Worm (Caenorhabditis elegans) whole organism, L4 larva: ENCODE measurements around the gene ZK930.6.
A peak's percentile ranks its signal among the peaks of the same experiment; 100 is the strongest.

Source experiments
- F10B5.3 ChIP-seq: sonication (generic microtip); optimal IDR thresholded peaks from 2 replicates; lab custom pipeline; 2016; ENCODE audit warnings: mild to moderate bottlenecking, missing genetic modification characterization, missing compliant biosample characterization
- F26F4.8 ChIP-seq: fragments of 200-800 bp; sonication (Bioruptor generic); conservative IDR thresholded peaks from 2 replicates; pipeline ENCODE4 v1.3.6; 2022; ENCODE audit warnings: missing genetic modification characterization, missing compliant biosample characterization
- F44E2.7 ChIP-seq: fragments of 200-800 bp; sonication (Bioruptor generic); IDR thresholded peaks from 2 replicates; pipeline ENCODE4 v2.1.2; 2022; ENCODE audit warnings: missing genetic modification characterization, missing compliant biosample characterization
- T26A8.4 ChIP-seq: fragments of 200-800 bp; sonication (Bioruptor generic); IDR thresholded peaks from 2 replicates; pipeline ENCODE4 v1.3.6; 2022; ENCODE audit warnings: missing genetic modification characterization, missing compliant biosample characterization
- Y105C5A.15 ChIP-seq: fragments of 200-800 bp; sonication (Bioruptor generic); IDR thresholded peaks from 2 replicates; pipeline ENCODE4 v1.3.6; 2022; ENCODE audit warnings: missing genetic modification characterization, missing compliant biosample characterization
- aha-1 ChIP-seq: fragments of 150-350 bp; peaks from one replicate; lab custom pipeline; 2014; ENCODE audit warnings: missing biosample characterization, missing genetic modification characterization
- ceh-44 ChIP-seq: fragments of 200-800 bp; sonication (Bioruptor generic); IDR thresholded peaks from 2 replicates; pipeline ENCODE4 v1.3.6; 2022; ENCODE audit warnings: missing genetic modification reagents, missing genetic modification characterization, missing compliant biosample characterization
- ceh-82 ChIP-seq: sonication (generic microtip); optimal IDR thresholded peaks from 2 replicates; lab custom pipeline; 2017; ENCODE audit warnings: missing biosample characterization, missing genetic modification characterization
- daf-12 ChIP-seq: fragments of 150-350 bp; optimal IDR thresholded peaks from 2 replicates; lab custom pipeline; 2014; ENCODE audit warnings: missing biosample characterization, missing genetic modification reagents, missing genetic modification characterization
- daf-19 ChIP-seq: fragments of 200-800 bp; sonication (Bioruptor generic); conservative IDR thresholded peaks from 2 replicates; pipeline ENCODE4 v1.3.6; 2022; ENCODE audit warnings: missing genetic modification characterization, missing compliant biosample characterization
- dmd-6 ChIP-seq: fragments of 200-800 bp; sonication (Bioruptor generic); IDR thresholded peaks from 2 replicates; pipeline ENCODE4 v1.3.6; 2022; ENCODE audit warnings: missing genetic modification reagents, missing genetic modification characterization, missing compliant biosample characterization
- dmd-9 ChIP-seq: fragments of 200-800 bp; sonication (Bioruptor generic); IDR thresholded peaks from 2 replicates; pipeline ENCODE4 v1.3.6; 2022; ENCODE audit warnings: missing genetic modification reagents, missing genetic modification characterization, missing compliant biosample characterization
- dpl-1 ChIP-seq: fragments of 150-350 bp; optimal IDR thresholded peaks from 2 replicates; lab custom pipeline; 2014; ENCODE audit warnings: missing biosample characterization, missing genetic modification reagents, missing genetic modification characterization
- fos-1 ChIP-seq: fragments of 150-350 bp; optimal IDR thresholded peaks from 2 replicates; lab custom pipeline; 2014; ENCODE audit warnings: missing biosample characterization, missing genetic modification characterization
- hlh-11 ChIP-seq: fragments of 200-800 bp; sonication (Bioruptor generic); optimal IDR thresholded peaks from 2 replicates; lab custom pipeline; 2018; ENCODE audit warnings: mild to moderate bottlenecking, missing genetic modification characterization, missing compliant biosample characterization
- hlh-30 ChIP-seq: sonication (generic microtip); optimal IDR thresholded peaks from 2 replicates; lab custom pipeline; 2017; ENCODE audit warnings: antibody characterized with exemption, mild to moderate bottlenecking, missing genetic modification characterization, missing compliant biosample characterization; ENCODE audit not compliant: insufficient read depth
- hmg-1.1 ChIP-seq: fragments of 200-800 bp; sonication (Bioruptor generic); IDR thresholded peaks from 2 replicates; pipeline ENCODE4 v1.3.6; 2022; ENCODE audit warnings: missing genetic modification reagents, missing genetic modification characterization, missing compliant biosample characterization
- lin-1 ChIP-seq: fragments of 200-800 bp; sonication (Bioruptor generic); IDR thresholded peaks from 2 replicates; pipeline ENCODE4 v1.3.6; 2022; ENCODE audit warnings: missing genetic modification reagents, missing genetic modification characterization, missing compliant biosample characterization
- lin-29 ChIP-seq: fragments of 200-800 bp; sonication (Bioruptor generic); IDR thresholded peaks from 2 replicates; pipeline ENCODE4 v1.3.6; 2022; ENCODE audit warnings: missing genetic modification reagents, missing genetic modification characterization, missing compliant biosample characterization
- lin-39 ChIP-seq: fragments of 150-350 bp; optimal IDR thresholded peaks from 2 replicates; lab custom pipeline; 2014; ENCODE audit warnings: missing biosample characterization, missing genetic modification reagents, missing genetic modification characterization
- lsy-2 ChIP-seq, 2 experiments: fragments of 150-350 bp in 1 of 2; sonication (generic microtip) in 1 of 2; optimal IDR thresholded peaks; 2 replicates each; lab custom pipeline; 2014 to 2017; ENCODE audit warnings: missing biosample characterization in 2 of 2, missing genetic modification characterization in 2 of 2
- mdt-29 ChIP-seq: fragments of 200-800 bp; sonication (Bioruptor generic); IDR thresholded peaks from 2 replicates; pipeline ENCODE4 v1.3.6; 2022; ENCODE audit warnings: missing genetic modification reagents, missing genetic modification characterization, missing compliant biosample characterization
- mxl-2 ChIP-seq: fragments of 200-800 bp; sonication (Bioruptor generic); conservative IDR thresholded peaks from 2 replicates; pipeline ENCODE4 v1.3.6; 2022; ENCODE audit warnings: missing genetic modification reagents, missing genetic modification characterization, missing compliant biosample characterization
- nhr-28 ChIP-seq: fragments of 150-350 bp; optimal IDR thresholded peaks from 2 replicates; lab custom pipeline; 2014; ENCODE audit warnings: missing biosample characterization, missing genetic modification characterization
- nhr-42 ChIP-seq: fragments of 200-800 bp; sonication (Bioruptor generic); IDR thresholded peaks from 2 replicates; pipeline ENCODE4 v1.3.6; 2022; ENCODE audit warnings: missing genetic modification characterization, missing compliant biosample characterization
- nhr-48 ChIP-seq: sonication (generic microtip); optimal IDR thresholded peaks from 2 replicates; lab custom pipeline; 2016; ENCODE audit warnings: mild to moderate bottlenecking, missing genetic modification characterization, missing compliant biosample characterization
- nhr-76 ChIP-seq: fragments of 150-350 bp; optimal IDR thresholded peaks from 2 replicates; lab custom pipeline; 2014; ENCODE audit warnings: missing biosample characterization, missing genetic modification characterization
- nhr-77 ChIP-seq: fragments of 150-350 bp; optimal IDR thresholded peaks from 2 replicates; lab custom pipeline; 2014; ENCODE audit warnings: missing biosample characterization, missing genetic modification characterization
- pha-4 ChIP-seq, 2 experiments: fragments of 150-350 bp in 1 of 2; fragments of 200-800 bp in 1 of 2; sonication (Bioruptor generic) in 1 of 2; IDR thresholded peaks in 1 of 2; optimal IDR thresholded peaks in 1 of 2; 2 replicates each; pipeline versions ENCODE4 v1.3.6 to Lab custom; 2014 to 2022; ENCODE audit warnings: missing genetic modification characterization in 2 of 2, missing genetic modification reagents in 2 of 2, missing biosample characterization in 1 of 2, missing compliant biosample characterization in 1 of 2
- pqm-1 ChIP-seq: sonication (generic microtip); optimal IDR thresholded peaks from 2 replicates; lab custom pipeline; 2017; ENCODE audit warnings: missing biosample characterization, missing genetic modification characterization
- rbr-2 ChIP-seq: sonication (generic microtip); optimal IDR thresholded peaks from 2 replicates; lab custom pipeline; 2016; ENCODE audit warnings: missing genotype, missing genetic modification characterization, missing compliant biosample characterization
- sdz-12 ChIP-seq: fragments of 200-800 bp; sonication (Bioruptor generic); optimal IDR thresholded peaks from 2 replicates; lab custom pipeline; 2018; ENCODE audit warnings: mild to moderate bottlenecking, missing genetic modification characterization, missing compliant biosample characterization
- set-16 ChIP-seq: fragments of 200-800 bp; sonication (Bioruptor generic); IDR thresholded peaks from 2 replicates; pipeline ENCODE4 v1.3.6; 2022; ENCODE audit warnings: missing genetic modification reagents, missing genetic modification characterization, missing compliant biosample characterization
- snpc-4 ChIP-seq: fragments of 150-350 bp; optimal IDR thresholded peaks from 2 replicates; lab custom pipeline; 2014; ENCODE audit warnings: missing biosample characterization, missing genetic modification characterization
- spr-1 ChIP-seq: sonication (generic microtip); optimal IDR thresholded peaks from 2 replicates; lab custom pipeline; 2016; ENCODE audit warnings: mild to moderate bottlenecking, missing genetic modification characterization, missing compliant biosample characterization
- spr-3 ChIP-seq: fragments of 200-800 bp; sonication (Bioruptor generic); optimal IDR thresholded peaks from 2 replicates; lab custom pipeline; 2018; ENCODE audit warnings: mild to moderate bottlenecking, missing genetic modification characterization, missing compliant biosample characterization
- unc-62 ChIP-seq, 3 experiments: fragments of 150-350 bp in 1 of 3; sonication (generic microtip); optimal IDR thresholded peaks in 2 of 3; peaks in 1 of 3; 1 replicate in 1 of 3; 2 replicates in 2 of 3; lab custom pipeline; 2014 to 2017; ENCODE audit warnings: missing biosample characterization in 3 of 3, missing genetic modification characterization in 3 of 3, missing genetic modification reagents in 3 of 3, missing genotype in 1 of 3
- vab-7 ChIP-seq: fragments of 200-800 bp; sonication (Bioruptor generic); IDR thresholded peaks from 2 replicates; pipeline ENCODE4 v1.3.6; 2022; ENCODE audit warnings: missing genetic modification reagents, missing genetic modification characterization, missing compliant biosample characterization
- zfp-2 ChIP-seq: sonication (generic microtip); optimal IDR thresholded peaks from 2 replicates; lab custom pipeline; 2016; ENCODE audit warnings: mild to moderate bottlenecking, missing genetic modification characterization, missing compliant biosample characterization
- zip-2 ChIP-seq: fragments of 150-350 bp; optimal IDR thresholded peaks from 2 replicates; lab custom pipeline; 2014; ENCODE audit warnings: missing biosample characterization, missing genetic modification characterization

ZK930.6 gene

ce11 chrII:11838353-11838752, 45.4 kb upstream of the ZK930.6 start (continued):
- TF ChIP-seq lin-29 (GFP tag; lab: Robert Waterston, UW) (no peak), snpc-4 (tag; lab: Kevin White, UChicago) (no peak), rbr-2 (tag; lab: Kevin White, UChicago) (no peak), vab-7 (GFP tag; lab: Robert Waterston, UW) (no peak), nhr-76 (tag; lab: Kevin White, UChicago) (no peak), daf-19 (GFP tag; lab: Robert Waterston, UW) (no peak), hlh-11 (tag; lab: Kevin White, UChicago) (peak; percentile 65)

DNA sequence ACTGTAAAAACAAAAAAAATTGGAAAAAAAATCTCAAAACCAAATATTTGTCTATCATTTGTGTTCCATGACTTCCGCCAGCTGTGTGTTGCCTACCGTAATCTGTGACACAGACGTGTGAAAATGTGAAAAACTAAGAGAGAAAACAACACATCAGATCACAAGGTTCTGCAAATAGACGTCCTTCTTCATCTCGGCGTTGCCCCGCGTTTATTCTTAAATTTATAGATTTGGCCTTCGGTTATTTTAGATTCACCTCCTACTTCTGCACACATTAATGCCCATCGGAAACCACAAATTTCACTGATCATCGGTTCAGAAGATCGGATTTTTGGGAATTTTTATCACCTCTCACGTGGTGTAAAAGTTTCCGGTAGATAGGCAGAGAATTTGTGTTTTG, 44.6 kb upstream of the ZK930.6 start:
- TF ChIP-seq hlh-30 (tag; lab: Kevin White, UChicago) (peak; percentile 10), mdt-29 (GFP tag; lab: Robert Waterston, UW) (no peak), spr-3 (GFP tag; lab: Kevin White, UChicago) (no peak), aha-1 (tag; lab: Kevin White, UChicago) (peak; percentile 73), lsy-2 (tag; optimal IDR thresholded peaks at IDR 0.05; lab: Kevin White, UChicago) (peak in 1 of 2 experiments; percentile 30), pqm-1 (tag; lab: Kevin White, UChicago) (no peak)

DNA sequence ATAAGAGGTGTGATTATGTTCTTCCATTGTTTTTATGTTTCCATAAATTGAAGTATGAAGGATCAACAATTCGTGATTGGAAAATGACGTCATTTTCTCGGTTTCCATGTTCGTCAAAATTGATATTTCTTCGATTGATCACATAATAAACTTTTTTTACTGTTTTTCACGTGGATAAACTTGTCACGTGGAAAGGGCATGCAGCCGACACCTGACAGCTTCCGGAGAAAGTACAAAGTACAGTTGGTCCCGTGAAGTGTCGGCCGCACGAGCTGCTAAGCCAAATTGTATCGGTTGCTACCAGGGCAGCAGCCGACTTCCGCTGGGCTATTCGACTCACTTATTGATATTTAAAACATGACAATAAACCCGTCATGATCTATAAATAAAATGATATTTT, 42.1 kb upstream of the ZK930.6 start:
- no peak for TF ChIP-seq set-16 (GFP tag; lab: Robert Waterston, UW)
- no peak for TF ChIP-seq F26F4.8 (GFP tag; lab: Robert Waterston, UW)
- 0 out of 2 replicates have a peak, but pooled peaks have one; percentile 23 for TF ChIP-seq mxl-2 (GFP tag; lab: Robert Waterston, UW)
- TF ChIP-seq dpl-1 (GFP tag; lab: Kevin White, UChicago), result no peak
- no peak for TF ChIP-seq sdz-12 (GFP tag; lab: Kevin White, UChicago)
- TF ChIP-seq nhr-28 (tag; lab: Kevin White, UChicago), result no peak
- TF ChIP-seq lin-39, result no peak
- TF ChIP-seq vab-7 (GFP tag; lab: Robert Waterston, UW), result no peak
- peak in 1 of 2 experiments; percentile 53 for TF ChIP-seq unc-62 (GFP tag; optimal IDR thresholded peaks at IDR 0.05 in 1 of 2; lab: Kevin White, UChicago)
- TF ChIP-seq unc-62 (tag; optimal IDR thresholded peaks at IDR 0.05; lab: Kevin White, UChicago), result no peak
- no peak for TF ChIP-seq hmg-1.1 (GFP tag; lab: Robert Waterston, UW)
- TF ChIP-seq nhr-76 (tag; lab: Kevin White, UChicago), result no peak
- peak; percentile 66 for TF ChIP-seq nhr-48 (tag; lab: Kevin White, UChicago)
- no peak for TF ChIP-seq nhr-77 (tag; lab: Kevin White, UChicago)
- no peak for TF ChIP-seq pha-4 (GFP tag; IDR thresholded peaks at IDR 0.05; lab: Robert Waterston, UW)
- no peak for TF ChIP-seq pha-4 (tag; optimal IDR thresholded peaks at IDR 0.05; lab: Kevin White, UChicago)
- TF ChIP-seq hlh-11 (tag; lab: Kevin White, UChicago), result peak; percentile 69
- TF ChIP-seq fos-1 (tag; lab: Kevin White, UChicago), result no peak
- no peak for TF ChIP-seq Y105C5A.15 (GFP tag; lab: Robert Waterston, UW)
- no peak for TF ChIP-seq dmd-9
- no peak for TF ChIP-seq ceh-44
- TF ChIP-seq hlh-30 (tag; lab: Kevin White, UChicago), result peak; percentile 21
- TF ChIP-seq lin-1 (GFP tag; lab: Robert Waterston, UW), result no peak
- TF ChIP-seq daf-12, result no peak
- TF ChIP-seq nhr-42 (GFP tag; lab: Robert Waterston, UW), result no peak
- no peak for TF ChIP-seq ceh-82 (tag; lab: Kevin White, UChicago)
- no peak for TF ChIP-seq spr-1 (tag; lab: Kevin White, UChicago)
- TF ChIP-seq zfp-2, result no peak
- no peak for TF ChIP-seq aha-1 (tag; lab: Kevin White, UChicago)
- no peak for TF ChIP-seq T26A8.4
- TF ChIP-seq F10B5.3 (tag; lab: Kevin White, UChicago), result no peak
- TF ChIP-seq F44E2.7 (GFP tag; lab: Robert Waterston, UW), result no peak
- TF ChIP-seq zip-2 (tag; lab: Kevin White, UChicago), result no peak
- peak; percentile 55 for TF ChIP-seq dmd-6 (GFP tag; lab: Robert Waterston, UW)
